Worm (Caenorhabditis elegans) whole organism, early embryonic: ENCODE results near the gene ZK185.5.

ENCODE experiments used
- ama-1 ChIP-seq: fragments of 150-350 bp; optimal IDR thresholded peaks from 2 replicates; lab custom pipeline; 2014
- hmbx-1 ChIP-seq: sonication (generic microtip); optimal IDR thresholded peaks from 2 replicates; lab custom pipeline; 2016; ENCODE audit warnings: mild to moderate bottlenecking, missing genetic modification characterization, missing compliant biosample characterization
- sea-1 ChIP-seq: fragments of 200-800 bp; sonication (Bioruptor generic); conservative IDR thresholded peaks from 2 replicates; pipeline ENCODE4 v1.3.6; 2022; ENCODE audit warnings: missing genetic modification characterization, missing compliant biosample characterization

DNA sequence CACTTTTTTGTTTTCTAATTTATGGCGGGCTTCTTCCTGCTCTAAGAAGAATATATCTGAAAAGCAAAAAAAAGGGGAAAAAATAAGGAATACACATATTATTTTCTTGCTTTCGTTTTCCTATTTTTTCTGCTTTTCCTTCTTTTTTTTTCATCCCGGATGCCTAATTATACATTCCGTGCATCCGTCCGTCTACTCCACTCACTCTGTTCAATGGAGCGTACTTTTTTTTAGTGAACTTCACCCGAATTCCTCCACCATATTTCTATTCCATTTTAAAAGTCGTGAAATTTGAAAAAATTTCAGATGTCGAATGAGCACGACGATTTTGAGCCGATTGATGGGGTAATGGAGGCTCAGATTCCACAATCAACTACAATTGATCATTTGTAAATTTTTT is 9.5 kb downstream of the ZK185.5 start, which contains the start of gene ZK185.2:
- TF ChIP-seq sea-1 (no peak), ama-1 (no peak), hmbx-1 (tag; lab: Kevin White, UChicago) (no peak)
